Worm (Caenorhabditis elegans) whole organism, late embryonic: Measurements from ENCODE around the gene tbx-31.

Source experiments
- C38D4.7 ChIP-seq: fragments of 200-800 bp; sonication (Bioruptor generic); optimal IDR thresholded peaks from 2 replicates; lab custom pipeline; 2018; ENCODE audit warnings: mild to moderate bottlenecking, missing genetic modification characterization, moderate library complexity, missing compliant biosample characterization
- F13H6.1 ChIP-seq: sonication (generic microtip); optimal IDR thresholded peaks from 2 replicates; lab custom pipeline; 2016; ENCODE audit warnings: missing genetic modification characterization, missing compliant biosample characterization
- K09A11.1 ChIP-seq: sonication (generic microtip); optimal IDR thresholded peaks from 2 replicates; lab custom pipeline; 2017; ENCODE audit warnings: antibody characterized with exemption, mild to moderate bottlenecking, missing genetic modification characterization, missing compliant biosample characterization; ENCODE audit not compliant: insufficient read depth
- T23F11.4 ChIP-seq: fragments of 200-800 bp; sonication (Bioruptor generic); optimal IDR thresholded peaks from 2 replicates; lab custom pipeline; 2018; ENCODE audit warnings: mild to moderate bottlenecking, missing genetic modification characterization, missing compliant biosample characterization
- Y22D7AL.16 ChIP-seq: sonication (generic microtip); optimal IDR thresholded peaks from 2 replicates; lab custom pipeline; 2016; ENCODE audit warnings: missing genetic modification characterization, missing compliant biosample characterization
- ama-1 ChIP-seq: fragments of 150-350 bp; optimal IDR thresholded peaks from 2 replicates; lab custom pipeline; 2014
- ceh-2 ChIP-seq: sonication (generic microtip); optimal IDR thresholded peaks from 2 replicates; lab custom pipeline; 2016; ENCODE audit warnings: missing genotype, missing genetic modification characterization, missing compliant biosample characterization
- ceh-24 ChIP-seq: sonication (generic microtip); optimal IDR thresholded peaks from 2 replicates; lab custom pipeline; 2016; ENCODE audit warnings: mild to moderate bottlenecking, missing genetic modification characterization, missing compliant biosample characterization
- ceh-30 ChIP-seq: fragments of 150-350 bp; optimal IDR thresholded peaks from 2 replicates; lab custom pipeline; 2014; ENCODE audit warnings: missing biosample characterization, missing genetic modification characterization
- ceh-45 ChIP-seq: fragments of 200-800 bp; sonication (Bioruptor generic); IDR thresholded peaks from 2 replicates; pipeline ENCODE4 v1.3.6; 2022; ENCODE audit warnings: missing genetic modification reagents, missing genetic modification characterization, missing compliant biosample characterization
- ceh-6 ChIP-seq: fragments of 200-800 bp; sonication (Bioruptor generic); optimal IDR thresholded peaks from 2 replicates; lab custom pipeline; 2018; ENCODE audit warnings: mild to moderate bottlenecking, missing genetic modification characterization, missing compliant biosample characterization
- dmd-4 ChIP-seq: sonication (generic microtip); optimal IDR thresholded peaks from 2 replicates; lab custom pipeline; 2016; ENCODE audit warnings: borderline replicate concordance, missing genetic modification characterization, missing compliant biosample characterization
- elt-2 ChIP-seq: sonication (generic microtip); optimal IDR thresholded peaks from 2 replicates; lab custom pipeline; 2016; ENCODE audit warnings: missing genetic modification reagents, missing genetic modification characterization, missing compliant biosample characterization
- eyg-1 ChIP-seq: sonication (generic microtip); optimal IDR thresholded peaks from 2 replicates; lab custom pipeline; 2016; ENCODE audit warnings: missing genotype, missing genetic modification characterization, missing compliant biosample characterization
- fkh-10 ChIP-seq: fragments of 150-350 bp; optimal IDR thresholded peaks from 2 replicates; lab custom pipeline; 2014; ENCODE audit warnings: missing biosample characterization, missing genetic modification reagents, missing genetic modification characterization
- fkh-6 ChIP-seq: sonication (generic microtip); optimal IDR thresholded peaks from 2 replicates; lab custom pipeline; 2016; ENCODE audit warnings: missing genetic modification characterization, missing compliant biosample characterization
- gmeb-2 ChIP-seq: sonication (generic microtip); optimal IDR thresholded peaks from 2 replicates; lab custom pipeline; 2016; ENCODE audit warnings: missing genetic modification characterization, inconsistent platforms, missing compliant biosample characterization
- hlh-30 ChIP-seq: sonication (generic microtip); optimal IDR thresholded peaks from 2 replicates; lab custom pipeline; 2017; ENCODE audit warnings: antibody characterized with exemption, missing genetic modification characterization, missing compliant biosample characterization; ENCODE audit not compliant: insufficient read depth
- lin-11 ChIP-seq: fragments of 200-800 bp; sonication (Bioruptor generic); optimal IDR thresholded peaks from 2 replicates; lab custom pipeline; 2018; ENCODE audit warnings: mild to moderate bottlenecking, missing genetic modification characterization, missing compliant biosample characterization
- madf-2 ChIP-seq: sonication (generic microtip); optimal IDR thresholded peaks from 2 replicates; lab custom pipeline; 2017; ENCODE audit warnings: missing genetic modification characterization, missing compliant biosample characterization
- nfya-1 ChIP-seq: sonication (generic microtip); optimal IDR thresholded peaks from 2 replicates; lab custom pipeline; 2017; ENCODE audit warnings: missing genetic modification characterization, mild to moderate bottlenecking, missing compliant biosample characterization, antibody characterized with exemption, moderate library complexity
- pag-3 ChIP-seq: sonication (generic microtip); optimal IDR thresholded peaks from 2 replicates; lab custom pipeline; 2016; ENCODE audit warnings: missing compliant biosample characterization, missing genetic modification characterization, borderline replicate concordance
- pqm-1 ChIP-seq: sonication (generic microtip); optimal IDR thresholded peaks from 2 replicates; lab custom pipeline; 2016; ENCODE audit warnings: missing genetic modification characterization, missing compliant biosample characterization
- ref-2 ChIP-seq: sonication (generic microtip); optimal IDR thresholded peaks from 2 replicates; lab custom pipeline; 2016; ENCODE audit warnings: missing genetic modification characterization, missing compliant biosample characterization
- sdc-2 ChIP-seq: sonication (generic microtip); optimal IDR thresholded peaks from 2 replicates; lab custom pipeline; 2016; ENCODE audit warnings: missing genotype, missing genetic modification characterization, missing compliant biosample characterization
- sox-4 ChIP-seq: sonication (generic microtip); optimal IDR thresholded peaks from 2 replicates; lab custom pipeline; 2017; ENCODE audit warnings: mild to moderate bottlenecking, missing genetic modification characterization, inconsistent platforms, missing compliant biosample characterization
- syd-9 ChIP-seq: sonication (generic microtip); optimal IDR thresholded peaks from 2 replicates; lab custom pipeline; 2016; ENCODE audit warnings: mild to moderate bottlenecking, missing genetic modification characterization, moderate library complexity, missing compliant biosample characterization
- tbx-2 ChIP-seq: sonication (generic microtip); optimal IDR thresholded peaks from 2 replicates; lab custom pipeline; 2016; ENCODE audit warnings: missing genetic modification characterization, missing compliant biosample characterization
- unc-3 ChIP-seq, 2 experiments: fragments of 200-800 bp in 1 of 2; sonication (Bioruptor generic) in 1 of 2; sonication (generic microtip) in 1 of 2; conservative IDR thresholded peaks in 1 of 2; optimal IDR thresholded peaks in 1 of 2; 2 replicates each; pipeline versions ENCODE4 v1.3.6 to Lab custom; 2016 to 2022; ENCODE audit warnings: missing compliant biosample characterization in 2 of 2, missing genetic modification characterization in 2 of 2, missing genetic modification reagents in 1 of 2
- unc-55 ChIP-seq: sonication (generic microtip); optimal IDR thresholded peaks from 2 replicates; lab custom pipeline; 2017; ENCODE audit warnings: missing biosample characterization, missing genetic modification reagents, missing genetic modification characterization
- unc-86 ChIP-seq: sonication (generic microtip); optimal IDR thresholded peaks from 2 replicates; lab custom pipeline; 2016; ENCODE audit warnings: missing genetic modification characterization, missing compliant biosample characterization
- zip-5 ChIP-seq: sonication (generic microtip); optimal IDR thresholded peaks from 2 replicates; lab custom pipeline; 2016; ENCODE audit warnings: missing genetic modification characterization, missing compliant biosample characterization

tbx-31 gene

DNA sequence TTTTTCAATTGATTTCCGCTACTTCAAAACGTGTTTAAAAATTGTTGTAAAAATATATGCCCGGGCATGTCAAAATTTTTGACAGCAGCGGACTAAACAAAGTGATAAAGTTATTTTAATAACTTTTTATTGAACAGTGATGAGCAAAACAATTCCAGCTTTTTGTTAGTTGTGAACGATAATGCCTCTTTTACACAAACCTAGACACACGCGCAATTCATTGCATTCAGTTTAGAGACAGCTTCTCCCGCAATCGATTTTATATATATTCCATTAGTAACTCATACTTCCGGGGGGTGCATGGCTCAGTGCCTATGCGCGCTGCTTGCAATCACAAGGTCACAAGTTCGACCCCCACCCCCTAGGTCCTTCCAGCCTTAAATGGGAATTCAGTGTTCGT, 19.8 kb downstream of the tbx-31 start, which contains the start of gene ZK380.6:
ZK380.6 (plus strand) TSS at position 301 of the 400 bp plus-strand sequence.
- 0 out of 2 replicates have a peak, but pooled peaks have one; percentile 11 for TF ChIP-seq ceh-45 (GFP tag; lab: Robert Waterston, UW)
- TF ChIP-seq sdc-2 (tag; lab: Kevin White, UChicago): peak; percentile 19
- no peak for TF ChIP-seq fkh-10 (GFP tag; lab: Kevin White, UChicago)

DNA sequence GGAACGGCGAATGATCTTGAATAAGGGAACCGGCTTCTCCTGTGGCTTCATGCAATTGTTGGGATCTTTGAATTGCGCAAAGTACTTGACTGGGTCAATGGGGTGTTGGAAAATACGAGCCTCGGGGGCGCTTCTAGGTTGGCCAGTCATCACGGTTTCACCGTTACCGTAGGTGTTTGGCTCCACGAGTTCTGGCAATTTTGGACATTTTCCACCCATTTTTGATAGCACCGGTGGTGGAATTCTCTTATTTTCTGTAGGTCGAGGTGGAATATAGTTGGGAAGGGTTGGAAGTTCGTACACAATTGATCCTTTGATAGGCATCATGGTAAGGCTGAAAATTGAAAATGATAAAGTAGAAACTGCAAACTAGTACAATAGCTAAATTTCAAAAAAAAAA, 22.3 kb downstream of the tbx-31 start, which contains the start of gene ZK380.4:
ZK380.4 (minus strand) TSS at position 327 of the 400 bp plus-strand sequence.
- TF ChIP-seq eyg-1 (no peak), dmd-4 (tag; lab: Kevin White, UChicago) (no peak), zip-5 (tag; lab: Kevin White, UChicago) (no peak), ceh-6 (GFP tag; lab: Kevin White, UChicago) (no peak), unc-3 (GFP tag; conservative IDR thresholded peaks at IDR 0.05; lab: Robert Waterston, UW) (no peak), unc-3 (tag; optimal IDR thresholded peaks at IDR 0.05; lab: Kevin White, UChicago) (no peak), pqm-1 (no peak), unc-86 (tag; lab: Kevin White, UChicago) (no peak), ceh-45 (GFP tag; lab: Robert Waterston, UW) (no peak), ceh-2 (tag; lab: Kevin White, UChicago) (no peak), ref-2 (tag; lab: Kevin White, UChicago) (no peak), T23F11.4 (GFP tag; lab: Kevin White, UChicago) (no peak), ceh-24 (tag; lab: Kevin White, UChicago) (no peak), F13H6.1 (tag; lab: Kevin White, UChicago) (no peak), elt-2 (no peak), C38D4.7 (GFP tag; lab: Kevin White, UChicago) (no peak), ceh-30 (tag; lab: Kevin White, UChicago) (no peak)

DNA sequence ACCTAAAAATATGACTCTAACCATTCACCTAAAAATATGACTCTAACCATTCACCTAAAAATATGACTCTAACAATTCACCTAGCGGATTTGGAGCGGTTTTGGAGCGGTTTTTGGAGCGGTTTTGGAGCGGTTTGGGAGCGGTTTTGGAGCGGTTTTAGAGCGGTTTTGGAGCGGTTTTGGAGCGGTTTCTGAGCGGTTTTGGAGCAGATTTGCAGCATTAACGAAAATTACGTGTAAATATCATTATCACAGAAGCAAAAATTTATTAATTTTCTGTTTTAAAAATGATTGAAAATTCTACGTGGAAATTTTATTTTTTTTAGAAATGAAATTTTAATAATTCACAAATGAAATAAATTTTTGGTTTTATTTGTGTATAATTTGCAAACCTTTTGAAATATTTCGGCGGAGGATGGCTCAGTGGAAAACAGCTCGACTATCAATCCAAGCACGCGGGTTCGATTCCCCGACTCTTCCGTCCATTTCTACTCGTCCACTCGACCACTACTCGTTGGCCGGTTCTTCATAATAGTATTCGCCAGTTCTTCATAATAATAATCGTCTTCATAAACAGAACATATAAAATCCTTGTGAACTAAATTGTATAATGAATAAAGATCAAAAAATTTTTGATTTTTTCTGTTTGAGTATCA, 30.4 kb downstream of the tbx-31 start:
- no peak for TF ChIP-seq lin-11
- no peak for TF ChIP-seq sox-4 (tag; lab: Kevin White, UChicago)
- no peak for TF ChIP-seq C38D4.7 (GFP tag; lab: Kevin White, UChicago)
- no peak for TF ChIP-seq ama-1 (lab: Kevin White, UChicago)
- no peak for TF ChIP-seq ceh-30 (tag; lab: Kevin White, UChicago)
- TF ChIP-seq madf-2: no peak

DNA sequence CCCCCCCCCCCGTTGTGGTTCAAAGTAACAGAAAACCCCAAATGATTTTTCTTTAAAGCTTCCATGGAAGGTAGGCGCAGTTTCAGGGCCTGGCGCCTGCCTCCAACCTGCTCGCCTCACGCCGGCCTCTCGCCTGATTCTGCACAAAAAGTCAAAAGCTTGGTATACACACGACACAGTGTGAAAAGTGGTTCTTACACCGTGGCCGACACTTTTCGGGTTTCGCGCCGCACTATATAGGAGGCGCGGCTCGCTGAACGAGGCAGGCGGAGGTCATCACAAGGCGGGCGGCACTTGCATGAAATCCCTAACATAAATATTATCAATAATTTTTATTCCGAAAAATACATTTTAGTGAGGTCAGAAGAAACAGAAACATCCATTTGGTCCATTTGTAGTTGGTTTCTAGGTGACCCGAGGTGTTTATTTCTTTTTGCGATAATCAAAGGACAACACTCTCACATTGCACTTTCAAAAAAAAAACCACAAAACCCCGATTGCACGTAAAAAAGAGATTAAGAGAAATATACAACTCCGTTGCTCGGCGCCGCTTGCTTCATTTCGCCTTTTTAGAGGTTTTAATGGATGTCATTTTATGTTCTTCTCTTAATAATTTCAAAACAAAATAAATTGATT, 43.0 kb downstream of the tbx-31 start, which contains the start of gene ZK380.2:
ZK380.2 (plus strand) TSS at position 586 of the 636 bp plus-strand sequence.
- TF ChIP-seq unc-86 (tag; lab: Kevin White, UChicago) (no peak), nfya-1 (no peak), syd-9 (tag; lab: Kevin White, UChicago) (no peak), gmeb-2 (tag; lab: Kevin White, UChicago) (no peak), hlh-30 (tag; lab: Kevin White, UChicago) (no peak), pag-3 (tag; lab: Kevin White, UChicago) (no peak), pqm-1 (no peak), ama-1 (lab: Kevin White, UChicago) (no peak), unc-55 (GFP tag; lab: Kevin White, UChicago) (no peak), Y22D7AL.16 (tag; lab: Kevin White, UChicago) (no peak), K09A11.1 (no peak), fkh-6 (tag; lab: Kevin White, UChicago) (no peak), ceh-30 (tag; lab: Kevin White, UChicago) (no peak), tbx-2 (tag; lab: Kevin White, UChicago) (no peak)
- TF ChIP-seq, all 69 proteins: peak for 0
